Fruit fly (Drosophila melanogaster): ENCODE measurements around the gene Ag5r2.
A peak's percentile ranks its signal among the peaks of the same experiment; 100 is the strongest.

Gene Ag5r2

dm6 chrX:14749086-14749874, 34.6 kb downstream of the Ag5r2 start, which contains the start of gene NetB (continued):
- TF ChIP-seq CG6792 (GFP tag; optimal IDR thresholded peaks at IDR 0.05), result no peak
- TF ChIP-seq CG32006 (GFP tag; optimal IDR thresholded peaks at IDR 0.05), result peak; percentile 7
- TF ChIP-seq CG6276 (GFP tag; optimal IDR thresholded peaks at IDR 0.05), result no peak
- TF ChIP-seq CG9139 (GFP tag; optimal IDR thresholded peaks at IDR 0.05), result no peak
- no peak for TF ChIP-seq CG10631 (GFP tag; optimal IDR thresholded peaks at IDR 0.05)
- no peak for TF ChIP-seq Sox102F (GFP tag; optimal IDR thresholded peaks at IDR 0.05)
- no peak for TF ChIP-seq CG11902 (GFP tag; optimal IDR thresholded peaks at IDR 0.05)
- TF ChIP-seq dac (GFP tag; optimal IDR thresholded peaks at IDR 0.05), result no peak
- TF ChIP-seq CG15336 (GFP tag; IDR thresholded peaks at IDR 0.05), result 0 out of 2 replicates have a peak, but pooled peaks have one; percentile 14
- no peak for TF ChIP-seq Eip93F (GFP tag; optimal IDR thresholded peaks at IDR 0.05)
- TF ChIP-seq CG6808 (GFP tag; optimal IDR thresholded peaks at IDR 0.05), result no peak
- no peak for TF ChIP-seq CG6854 (GFP tag; optimal IDR thresholded peaks at IDR 0.05)
- TF ChIP-seq dsx (GFP tag; optimal IDR thresholded peaks at IDR 0.05; ENCODE audit: poor library complexity, severe bottlenecking), result no peak
- TF ChIP-seq eg (GFP tag; IDR thresholded peaks at IDR 0.05), result no peak
- no peak for TF ChIP-seq CG7368 (GFP tag; optimal IDR thresholded peaks at IDR 0.05)
- TF ChIP-seq fd85E (GFP tag; optimal IDR thresholded peaks at IDR 0.05), result no peak
- TF ChIP-seq Lpt (GFP tag; optimal IDR thresholded peaks at IDR 0.05), result no peak
- TF ChIP-seq Blimp-1 (GFP tag; optimal IDR thresholded peaks at IDR 0.05), result no peak
- peak; percentile 49 for TF ChIP-seq Eip78C (GFP tag)
- no peak for TF ChIP-seq Hr4 (GFP tag; optimal IDR thresholded peaks at IDR 0.05)
- TF ChIP-seq spab (GFP tag; optimal IDR thresholded peaks at IDR 0.05), result no peak

- TF ChIP-seq Hr38 (GFP tag; optimal IDR thresholded peaks at IDR 0.05), result no peak
- TF ChIP-seq Hr4 (GFP tag; optimal IDR thresholded peaks at IDR 0.05), result peak; percentile 2
- peak; percentile 13 for TF ChIP-seq CG31627 (GFP tag; optimal IDR thresholded peaks at IDR 0.05)
- TF ChIP-seq lz (GFP tag; optimal IDR thresholded peaks at IDR 0.05), result peak; percentile 23
- TF ChIP-seq fd59A (GFP tag; optimal IDR thresholded peaks at IDR 0.05), result no peak
- TF ChIP-seq OdsH (GFP tag; optimal IDR thresholded peaks at IDR 0.05), result peak; percentile 12
- TF ChIP-seq acj6 (GFP tag; optimal IDR thresholded peaks at IDR 0.05), result no peak
- no peak for TF ChIP-seq Sox15 (GFP tag; optimal IDR thresholded peaks at IDR 0.05)
- TF ChIP-seq CG34406 (GFP tag; optimal IDR thresholded peaks at IDR 0.05), result peak; percentile 6
- TF ChIP-seq Met (GFP tag; optimal IDR thresholded peaks at IDR 0.05), result peak; percentile 48
- TF ChIP-seq CG11294 (GFP tag; IDR thresholded peaks at IDR 0.05), result no peak
- no peak for TF ChIP-seq dsx (GFP tag; optimal IDR thresholded peaks at IDR 0.05; ENCODE audit: poor library complexity, severe bottlenecking)
- TF ChIP-seq Gug (GFP tag; IDR thresholded peaks at IDR 0.05), result no peak
- TF ChIP-seq CG11762 (GFP tag; optimal IDR thresholded peaks at IDR 0.05; ENCODE audit: insufficient read depth), result no peak
- no peak for TF ChIP-seq Sox14 (GFP tag; optimal IDR thresholded peaks at IDR 0.05)
- no peak for TF ChIP-seq CG1621 (tag; optimal IDR thresholded peaks at IDR 0.05)
- no peak for TF ChIP-seq CG6276 (GFP tag; optimal IDR thresholded peaks at IDR 0.05)
- no peak for TF ChIP-seq CG6854 (GFP tag; optimal IDR thresholded peaks at IDR 0.05)
- peak; percentile 18 for TF ChIP-seq topi (GFP tag; optimal IDR thresholded peaks at IDR 0.05)
- TF ChIP-seq CG11902 (GFP tag; optimal IDR thresholded peaks at IDR 0.05), result no peak
- peak; percentile 40 for TF ChIP-seq esn (GFP tag; optimal IDR thresholded peaks at IDR 0.05)
- TF ChIP-seq CG8632 (GFP tag; optimal IDR thresholded peaks at IDR 0.05), result peak; percentile 13
- TF ChIP-seq Sox102F (GFP tag; optimal IDR thresholded peaks at IDR 0.05), result no peak
- no peak for TF ChIP-seq net (GFP tag; optimal IDR thresholded peaks at IDR 0.05)
- TF ChIP-seq Lpt (GFP tag; optimal IDR thresholded peaks at IDR 0.05), result no peak
- TF ChIP-seq CG3032 (tag; optimal IDR thresholded peaks at IDR 0.05), result no peak
- TF ChIP-seq CG6808 (GFP tag; optimal IDR thresholded peaks at IDR 0.05), result no peak
- no peak for TF ChIP-seq CG10669 (GFP tag; optimal IDR thresholded peaks at IDR 0.05)
- no peak for TF ChIP-seq Eip75B (GFP tag; optimal IDR thresholded peaks at IDR 0.05)
- TF ChIP-seq CG8319 (GFP tag; optimal IDR thresholded peaks at IDR 0.05), result no peak
- TF ChIP-seq CG15336 (GFP tag; IDR thresholded peaks at IDR 0.05), result peak; percentile 32
- no peak for TF ChIP-seq salr (GFP tag; optimal IDR thresholded peaks at IDR 0.05)
- no peak for TF ChIP-seq CG6792 (GFP tag; optimal IDR thresholded peaks at IDR 0.05)
- TF ChIP-seq Hr39 (GFP tag; optimal IDR thresholded peaks at IDR 0.05), result no peak
- no peak for TF ChIP-seq CG3919 (GFP tag; optimal IDR thresholded peaks at IDR 0.05)
- no peak for TF ChIP-seq achi (GFP tag; optimal IDR thresholded peaks at IDR 0.05)
- peak; percentile 35 for TF ChIP-seq Smox (GFP tag; optimal IDR thresholded peaks at IDR 0.05)
- no peak for TF ChIP-seq dac (GFP tag; optimal IDR thresholded peaks at IDR 0.05)
Measured at dm6 chrX:14743819-14744218, 40.0 kb downstream of the Ag5r2 start.

Measured in whole organism, prepupa.